Worm (Caenorhabditis elegans) whole organism, midembryonic: ENCODE data around the gene pqn-13.

ENCODE experiments used
- flt-1 ChIP-seq: fragments of 200-800 bp; sonication (Bioruptor generic); IDR thresholded peaks from 2 replicates; pipeline ENCODE4 v1.3.6; 2022; ENCODE audit warnings: missing genetic modification characterization, missing compliant biosample characterization
- klf-2 ChIP-seq: fragments of 200-800 bp; sonication (Bioruptor generic); conservative IDR thresholded peaks from 2 replicates; pipeline ENCODE4 v1.3.6; 2022; ENCODE audit warnings: missing genetic modification reagents, missing genetic modification characterization, missing compliant biosample characterization
- med-1 ChIP-seq: sonication (generic microtip); optimal IDR thresholded peaks from 2 replicates; lab custom pipeline; 2017; ENCODE audit warnings: missing genetic modification characterization, mild to moderate bottlenecking, missing compliant biosample characterization, antibody characterized with exemption, missing genetic modification reagents; ENCODE audit not compliant: insufficient read depth
- ref-1 ChIP-seq: fragments of 200-800 bp; sonication (Bioruptor generic); conservative IDR thresholded peaks from 2 replicates; pipeline ENCODE4 v1.3.6; 2022; ENCODE audit warnings: missing genetic modification reagents, missing genetic modification characterization, missing compliant biosample characterization
- tab-1 ChIP-seq: fragments of 200-800 bp; sonication (Bioruptor generic); IDR thresholded peaks from 2 replicates; pipeline ENCODE4 v1.3.6; 2022; ENCODE audit warnings: missing genetic modification characterization, missing compliant biosample characterization
- ztf-23 ChIP-seq: fragments of 200-800 bp; sonication (Bioruptor generic); IDR thresholded peaks from 2 replicates; pipeline ENCODE4 v1.3.6; 2022; ENCODE audit warnings: missing genetic modification reagents, missing genetic modification characterization, missing compliant biosample characterization
- ztf-29 ChIP-seq: fragments of 200-800 bp; sonication (Bioruptor generic); IDR thresholded peaks from 2 replicates; pipeline ENCODE4 v1.3.6; 2022; ENCODE audit warnings: missing genetic modification reagents, missing genetic modification characterization, missing compliant biosample characterization

DNA sequence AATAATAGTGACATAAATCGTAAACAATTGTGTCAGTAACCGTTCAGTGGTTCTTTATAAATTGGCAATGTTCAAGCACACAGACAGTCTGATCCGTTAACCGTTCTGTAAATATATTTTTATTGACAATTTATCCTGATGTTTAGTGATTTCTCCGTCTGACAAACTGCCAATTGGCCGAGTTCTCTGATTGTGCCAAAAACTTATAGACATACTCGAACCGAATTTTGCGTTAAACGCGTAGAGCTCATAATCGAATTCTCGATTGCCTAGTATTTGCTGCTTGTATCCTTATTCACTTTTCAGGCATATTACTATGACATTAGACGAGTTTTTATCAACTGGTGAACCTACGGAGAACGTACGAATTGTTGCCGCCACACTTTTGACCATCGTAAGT lies 31.7 kb downstream of the pqn-13 start, which contains the start of gene srx-117:
- TF ChIP-seq tab-1, result no peak
- no peak for TF ChIP-seq klf-2
- no peak for TF ChIP-seq med-1
- TF ChIP-seq ztf-23, result no peak
- no peak for TF ChIP-seq flt-1
- no peak for TF ChIP-seq ztf-29 (GFP tag; lab: Robert Waterston, UW)
- TF ChIP-seq ref-1 (GFP tag; lab: Robert Waterston, UW), result no peak
